Worm (Caenorhabditis elegans) whole organism, L4 larva: ENCODE measurements around the gene D1014.4.

Source experiments
- ceh-28 ChIP-seq: fragments of 150-350 bp; optimal IDR thresholded peaks from 2 replicates; lab custom pipeline; 2014; ENCODE audit warnings: missing biosample characterization, missing genetic modification reagents, missing genetic modification characterization
- lsy-2 ChIP-seq, 2 experiments: fragments of 150-350 bp in 1 of 2; sonication (generic microtip) in 1 of 2; optimal IDR thresholded peaks; 2 replicates each; lab custom pipeline; 2014 to 2017; ENCODE audit warnings: missing biosample characterization in 2 of 2, missing genetic modification characterization in 2 of 2
- nhr-237 ChIP-seq: sonication (generic microtip); optimal IDR thresholded peaks from 2 replicates; lab custom pipeline; 2017; ENCODE audit warnings: missing biosample characterization, missing genetic modification characterization

ce11 chrV:8168219-8168962, 35.4 kb downstream of the D1014.4 start, which contains the start of gene F20D6.8:
- TF ChIP-seq ceh-28 (tag; lab: Kevin White, UChicago) (no peak), nhr-237 (no peak), lsy-2 (tag; optimal IDR thresholded peaks at IDR 0.05; lab: Kevin White, UChicago) (no peak)
